Fruit fly (Drosophila melanogaster): ENCODE results near the gene Strump.

Gene Strump

dm6 chr3L:16165356-16166168, 43.8 kb downstream of the Strump start (continued):
- TF ChIP-seq pan (optimal IDR thresholded peaks at IDR 0.05), result no peak
- peak in 1 of 2 experiments; percentile 39 for TF ChIP-seq pan (GFP tag; optimal IDR thresholded peaks at IDR 0.05 in 1 of 2, IDR thresholded peaks at IDR 0.05 in 1 of 2)
- no peak for TF ChIP-seq CG4730 (GFP tag; IDR thresholded peaks at IDR 0.05)
- TF ChIP-seq esg (GFP tag; conservative IDR thresholded peaks at IDR 0.05), result peak; percentile 57
- TF ChIP-seq CG6813 (GFP tag; optimal IDR thresholded peaks at IDR 0.05), result no peak
- TF ChIP-seq CG7357 (GFP tag; IDR thresholded peaks at IDR 0.05), result no peak
- TF ChIP-seq bbx (GFP tag; IDR thresholded peaks at IDR 0.05; ENCODE audit: partially characterized antibody), result no peak
- no peak for TF ChIP-seq CG6254 (GFP tag; optimal IDR thresholded peaks at IDR 0.05)
- TF ChIP-seq CG31224 (GFP tag; IDR thresholded peaks at IDR 0.05), result peak; percentile 39; the same call in 1 of the 2 replicates
- no peak for TF ChIP-seq CG12299 (tag; optimal IDR thresholded peaks at IDR 0.05)
- peak; percentile 57 for TF ChIP-seq lbe (GFP tag; optimal IDR thresholded peaks at IDR 0.05)
- no peak for TF ChIP-seq gfzf (GFP tag; optimal IDR thresholded peaks at IDR 0.05)
- peak; percentile 35 for TF ChIP-seq CG4424 (GFP tag; optimal IDR thresholded peaks at IDR 0.05)
- TF ChIP-seq CG7271 (tag; optimal IDR thresholded peaks at IDR 0.05), result no peak
- no peak for TF ChIP-seq fd102C (GFP tag; optimal IDR thresholded peaks at IDR 0.05)
- TF ChIP-seq CG16779 (GFP tag; IDR thresholded peaks at IDR 0.05), result no peak
- no peak for TF ChIP-seq CG6654 (GFP tag; optimal IDR thresholded peaks at IDR 0.05)
- TF ChIP-seq jigr1 (GFP tag; IDR thresholded peaks at IDR 0.05), result no peak
- TF ChIP-seq CG7987 (GFP tag; optimal IDR thresholded peaks at IDR 0.05), result no peak
- TF ChIP-seq btn (GFP tag; optimal IDR thresholded peaks at IDR 0.05), result no peak
- peak; percentile 27 for TF ChIP-seq shn (GFP tag; optimal IDR thresholded peaks at IDR 0.05)
- no peak for TF ChIP-seq Dip2 (GFP tag; IDR thresholded peaks at IDR 0.05)
- no peak for TF ChIP-seq Dref (GFP tag; IDR thresholded peaks at IDR 0.05)
- TF ChIP-seq pb (GFP tag; optimal IDR thresholded peaks at IDR 0.05), result no peak
- TF ChIP-seq CG10959 (GFP tag; IDR thresholded peaks at IDR 0.05), result no peak
- peak; percentile 47 for TF ChIP-seq Xbp1 (GFP tag; optimal IDR thresholded peaks at IDR 0.05)
- no peak for TF ChIP-seq CG4328 (GFP tag; optimal IDR thresholded peaks at IDR 0.05)
- TF ChIP-seq Scr (GFP tag; IDR thresholded peaks at IDR 0.05; ENCODE audit: partially characterized antibody), result no peak
- no peak for TF ChIP-seq z (GFP tag; IDR thresholded peaks at IDR 0.05)
- TF ChIP-seq Gug (GFP tag; IDR thresholded peaks at IDR 0.05), result no peak; the same call in 3 of the 4 replicates
- TF ChIP-seq CG34422 (GFP tag; IDR thresholded peaks at IDR 0.05), result no peak
- TF ChIP-seq mam (GFP tag; optimal IDR thresholded peaks at IDR 0.05), result peak; percentile 65
- TF ChIP-seq az2 (GFP tag; optimal IDR thresholded peaks at IDR 0.05), result peak; percentile 33
- TF ChIP-seq trh (GFP tag; optimal IDR thresholded peaks at IDR 0.05), result no peak
- TF ChIP-seq Hr39 (optimal IDR thresholded peaks at IDR 0.05), result no peak
- no peak for TF ChIP-seq sens-2 (GFP tag; IDR thresholded peaks at IDR 0.05)
- TF ChIP-seq CG17328 (GFP tag; IDR thresholded peaks at IDR 0.05), result no peak
- TF ChIP-seq pfk (GFP tag; optimal IDR thresholded peaks at IDR 0.05), result no peak
- TF ChIP-seq CG12155 (GFP tag; optimal IDR thresholded peaks at IDR 0.05), result peak; percentile 52
- TF ChIP-seq ttk (GFP tag; IDR thresholded peaks at IDR 0.05), result no peak
- peak; percentile 22 for TF ChIP-seq CG9437 (GFP tag; optimal IDR thresholded peaks at IDR 0.05)
- no peak for TF ChIP-seq Spps (tag; optimal IDR thresholded peaks at IDR 0.05)
- peak; percentile 76 for TF ChIP-seq pho (GFP tag; optimal IDR thresholded peaks at IDR 0.05)
- no peak for TF ChIP-seq CG12219 (GFP tag; optimal IDR thresholded peaks at IDR 0.05)
- TF ChIP-seq hbn (GFP tag; IDR thresholded peaks at IDR 0.05; ENCODE audit: partially characterized antibody), result no peak
- TF ChIP-seq PHDP (tag; optimal IDR thresholded peaks at IDR 0.05), result peak; percentile 34
- no peak for TF ChIP-seq CG2129 (GFP tag; IDR thresholded peaks at IDR 0.05; ENCODE audit: partially characterized antibody)
- TF ChIP-seq ewg (GFP tag; optimal IDR thresholded peaks at IDR 0.05), result peak; percentile 16
- TF ChIP-seq fd64A (GFP tag; optimal IDR thresholded peaks at IDR 0.05), result no peak
- TF ChIP-seq Ets97D (GFP tag; optimal IDR thresholded peaks at IDR 0.05), result no peak
